Worm (Caenorhabditis elegans): ENCODE measurements around the gene flp-12.

DNA sequence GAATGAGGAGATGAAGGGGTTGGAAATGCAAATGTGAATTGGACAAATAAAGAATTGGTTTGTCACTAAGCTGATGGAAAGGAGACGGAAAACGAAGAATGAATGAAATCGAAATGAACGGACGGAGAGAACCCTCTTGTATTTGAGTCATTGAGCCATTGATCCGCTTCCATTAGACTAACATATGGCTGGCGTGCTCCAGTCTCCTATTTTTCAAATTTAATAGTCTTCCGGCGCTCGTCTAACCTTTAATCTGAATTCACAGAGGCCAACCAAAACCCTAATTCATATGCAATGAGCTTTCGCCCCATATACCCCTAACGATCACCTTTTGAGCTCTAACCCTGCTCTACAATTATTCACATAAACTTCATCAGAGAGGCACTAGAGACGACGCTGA is 29.9 kb upstream of the flp-12 start, which contains the start of gene C46C11.3:
- TF ChIP-seq elt-2 (tag; optimal IDR thresholded peaks at IDR 0.05): no peak
- TF ChIP-seq ceh-28 (tag; optimal IDR thresholded peaks at IDR 0.05): no peak
- TF ChIP-seq nhr-237 (tag; optimal IDR thresholded peaks at IDR 0.05): no peak
- no peak for TF ChIP-seq skn-1 (tag; optimal IDR thresholded peaks at IDR 0.05)
- TF ChIP-seq ZK546.5 (tag; optimal IDR thresholded peaks at IDR 0.05): no peak
- TF ChIP-seq zag-1 (tag; optimal IDR thresholded peaks at IDR 0.05): no peak
- TF ChIP-seq ama-1 (optimal IDR thresholded peaks at IDR 0.05): no peak

Data from whole organism, L3 larva.